Worm (Caenorhabditis elegans) whole organism, late embryonic: Measurements from ENCODE around the gene cyp-42A1.

Experiments
- K02D7.2 ChIP-seq: sonication (generic microtip); optimal IDR thresholded peaks from 2 replicates; lab custom pipeline; 2017; ENCODE audit warnings: mild to moderate bottlenecking, missing genetic modification characterization, missing compliant biosample characterization
- Y22D7AL.16 ChIP-seq: sonication (generic microtip); optimal IDR thresholded peaks from 2 replicates; lab custom pipeline; 2016; ENCODE audit warnings: missing genetic modification characterization, missing compliant biosample characterization
- ahr-1 ChIP-seq: sonication (generic microtip); optimal IDR thresholded peaks from 2 replicates; lab custom pipeline; 2016; ENCODE audit warnings: missing genetic modification characterization, missing compliant biosample characterization
- ceh-2 ChIP-seq: sonication (generic microtip); optimal IDR thresholded peaks from 2 replicates; lab custom pipeline; 2016; ENCODE audit warnings: missing genotype, missing genetic modification characterization, missing compliant biosample characterization
- ceh-22 ChIP-seq: sonication (generic microtip); optimal IDR thresholded peaks from 2 replicates; lab custom pipeline; 2017; ENCODE audit warnings: missing biosample characterization, missing genetic modification characterization
- ceh-30 ChIP-seq: fragments of 150-350 bp; optimal IDR thresholded peaks from 2 replicates; lab custom pipeline; 2014; ENCODE audit warnings: missing biosample characterization, missing genetic modification characterization
- ceh-34 ChIP-seq: sonication (generic microtip); optimal IDR thresholded peaks from 2 replicates; lab custom pipeline; 2016; ENCODE audit warnings: mild to moderate bottlenecking, missing genetic modification characterization, missing compliant biosample characterization
- fkh-6 ChIP-seq: sonication (generic microtip); optimal IDR thresholded peaks from 2 replicates; lab custom pipeline; 2016; ENCODE audit warnings: missing genetic modification characterization, missing compliant biosample characterization
- gmeb-2 ChIP-seq: sonication (generic microtip); optimal IDR thresholded peaks from 2 replicates; lab custom pipeline; 2016; ENCODE audit warnings: missing genetic modification characterization, inconsistent platforms, missing compliant biosample characterization
- lin-11 ChIP-seq: fragments of 200-800 bp; sonication (Bioruptor generic); optimal IDR thresholded peaks from 2 replicates; lab custom pipeline; 2018; ENCODE audit warnings: mild to moderate bottlenecking, missing genetic modification characterization, missing compliant biosample characterization
- nhr-11 ChIP-seq: fragments of 150-350 bp; optimal IDR thresholded peaks from 2 replicates; lab custom pipeline; 2014; ENCODE audit warnings: missing biosample characterization, missing genetic modification characterization
- pha-2 ChIP-seq: sonication (generic microtip); optimal IDR thresholded peaks from 2 replicates; lab custom pipeline; 2017; ENCODE audit warnings: mild to moderate bottlenecking, missing genetic modification characterization, missing compliant biosample characterization
- pqm-1 ChIP-seq: sonication (generic microtip); optimal IDR thresholded peaks from 2 replicates; lab custom pipeline; 2016; ENCODE audit warnings: missing genetic modification characterization, missing compliant biosample characterization
- unc-55 ChIP-seq: sonication (generic microtip); optimal IDR thresholded peaks from 2 replicates; lab custom pipeline; 2017; ENCODE audit warnings: missing biosample characterization, missing genetic modification reagents, missing genetic modification characterization

ce11 chrV:18870955-18871354 is 40.9 kb upstream of the cyp-42A1 start:
- TF ChIP-seq ceh-22 (tag; lab: Kevin White, UChicago) (no peak), nhr-11 (no peak), Y22D7AL.16 (tag; lab: Kevin White, UChicago) (no peak), ceh-34 (tag; lab: Kevin White, UChicago) (no peak), pha-2 (tag; lab: Kevin White, UChicago) (no peak), unc-55 (GFP tag; lab: Kevin White, UChicago) (no peak), pqm-1 (no peak), lin-11 (tag; lab: Kevin White, UChicago) (no peak), gmeb-2 (no peak), ahr-1 (no peak), ceh-2 (tag; lab: Kevin White, UChicago) (no peak), ceh-30 (tag; lab: Kevin White, UChicago) (no peak), K02D7.2 (tag; lab: Kevin White, UChicago) (no peak), fkh-6 (tag; lab: Kevin White, UChicago) (no peak)
